Worm (Caenorhabditis elegans): ENCODE results near the gene max-2.

ce11 chrII:12985813-12986212, 39.8 kb downstream of the max-2 start:
- no peak for TF ChIP-seq egl-27 (tag; optimal IDR thresholded peaks at IDR 0.05)
- no peak for TF ChIP-seq ama-1 (optimal IDR thresholded peaks at IDR 0.05)
- TF ChIP-seq jun-1 (tag; optimal IDR thresholded peaks at IDR 0.05), result no peak
- no peak for TF ChIP-seq aly-2 (tag; optimal IDR thresholded peaks at IDR 0.05)
- no peak for TF ChIP-seq zag-1 (tag; optimal IDR thresholded peaks at IDR 0.05)
- no peak for TF ChIP-seq lin-15B (tag; optimal IDR thresholded peaks at IDR 0.05)
- no peak for TF ChIP-seq ceh-16 (tag; optimal IDR thresholded peaks at IDR 0.05)
- TF ChIP-seq pha-4 (tag; optimal IDR thresholded peaks at IDR 0.05), result no peak
- no peak for TF ChIP-seq lin-39 (tag; optimal IDR thresholded peaks at IDR 0.05)
- TF ChIP-seq ztf-4 (tag; optimal IDR thresholded peaks at IDR 0.05), result no peak
